Fruit fly (Drosophila melanogaster): Measurements from ENCODE around the gene spn-A.

spn-A gene

dm6 chr3R:30060451-30061153 lies 4.8 kb upstream of the spn-A start (continued):
- no peak for TF ChIP-seq Ssrp (tag; optimal IDR thresholded peaks at IDR 0.05)
- no peak for TF ChIP-seq CG30403 (GFP tag; optimal IDR thresholded peaks at IDR 0.05)
- peak in 1 of 2 experiments; percentile 88 for TF ChIP-seq Pdp1 (GFP tag; optimal IDR thresholded peaks at IDR 0.05)
- TF ChIP-seq cg (GFP tag; optimal IDR thresholded peaks at IDR 0.05) = peak; percentile 77
- no peak for TF ChIP-seq CG9876 (GFP tag; optimal IDR thresholded peaks at IDR 0.05)
- TF ChIP-seq Mrtf (GFP tag; IDR thresholded peaks at IDR 0.05) = no peak
- no peak for TF ChIP-seq luna (GFP tag; optimal IDR thresholded peaks at IDR 0.05)
- 0 out of 2 replicates have a peak, but pooled peaks have one; percentile 30 for TF ChIP-seq Scr (GFP tag; IDR thresholded peaks at IDR 0.05; ENCODE audit: partially characterized antibody)
- TF ChIP-seq ATbp (GFP tag; optimal IDR thresholded peaks at IDR 0.05) = no peak
- TF ChIP-seq Hey (tag; optimal IDR thresholded peaks at IDR 0.05) = no peak
- no peak for TF ChIP-seq slp2 (GFP tag; optimal IDR thresholded peaks at IDR 0.05)
- no peak for TF ChIP-seq Blimp-1 (GFP tag; optimal IDR thresholded peaks at IDR 0.05)
- no peak for TF ChIP-seq CG12659 (GFP tag; optimal IDR thresholded peaks at IDR 0.05)
- no peak for TF ChIP-seq H15 (GFP tag; IDR thresholded peaks at IDR 0.05)
- no peak for TF ChIP-seq toy (GFP tag; IDR thresholded peaks at IDR 0.05)
- TF ChIP-seq grau (tag; optimal IDR thresholded peaks at IDR 0.05) = peak; percentile 81
- TF ChIP-seq sob (GFP tag; IDR thresholded peaks at IDR 0.05) = no peak
- peak; percentile 47; the same call in 1 of the 2 replicates for TF ChIP-seq bbx (GFP tag; IDR thresholded peaks at IDR 0.05; ENCODE audit: partially characterized antibody)
- no peak for TF ChIP-seq CG14965 (GFP tag; optimal IDR thresholded peaks at IDR 0.05; ENCODE audit: borderline replicate concordance)
- TF ChIP-seq jumu (GFP tag; optimal IDR thresholded peaks at IDR 0.05) = no peak
- no peak for TF ChIP-seq cad (GFP tag; optimal IDR thresholded peaks at IDR 0.05)
- no peak for TF ChIP-seq fu2 (GFP tag; optimal IDR thresholded peaks at IDR 0.05)
- TF ChIP-seq CG32532 (GFP tag; IDR thresholded peaks at IDR 0.05) = no peak
- no peak for TF ChIP-seq CG6683 (GFP tag; optimal IDR thresholded peaks at IDR 0.05)
- no peak for TF ChIP-seq CG11504 (tag; optimal IDR thresholded peaks at IDR 0.05)
- no peak for TF ChIP-seq CG8765 (GFP tag; IDR thresholded peaks at IDR 0.05)
- no peak for TF ChIP-seq bcd (GFP tag; optimal IDR thresholded peaks at IDR 0.05)
- TF ChIP-seq kni (GFP tag; optimal IDR thresholded peaks at IDR 0.05) = peak; percentile 76
- 0 out of 4 replicates have a peak, but pooled peaks have one; percentile 18 for TF ChIP-seq Dll (GFP tag; IDR thresholded peaks at IDR 0.05; ENCODE audit: partially characterized antibody)
- TF ChIP-seq Tbp (GFP tag; optimal IDR thresholded peaks at IDR 0.05) = no peak
- peak; percentile 9 for TF ChIP-seq Ets65A (GFP tag)
- TF ChIP-seq vvl (GFP tag; IDR thresholded peaks at IDR 0.05) = no peak; the same call in 1 of the 2 replicates
- peak; percentile 83 for TF ChIP-seq sd (tag; optimal IDR thresholded peaks at IDR 0.05)
- TF ChIP-seq Xrp1 (GFP tag; IDR thresholded peaks at IDR 0.05) = no peak
- TF ChIP-seq tup (GFP tag; optimal IDR thresholded peaks at IDR 0.05) = no peak
- peak; percentile 19 for TF ChIP-seq CG2116 (GFP tag; optimal IDR thresholded peaks at IDR 0.05)
- TF ChIP-seq CG11398 (GFP tag; optimal IDR thresholded peaks at IDR 0.05) = no peak
- no peak for TF ChIP-seq Sry-β (GFP tag; optimal IDR thresholded peaks at IDR 0.05)
- no peak for TF ChIP-seq Hmr (GFP tag; optimal IDR thresholded peaks at IDR 0.05)
- TF ChIP-seq CG16815 (GFP tag; optimal IDR thresholded peaks at IDR 0.05) = no peak
- TF ChIP-seq fd96Cb (tag; optimal IDR thresholded peaks at IDR 0.05) = no peak
- peak; percentile 50; the same call in 2 of the 3 replicates for TF ChIP-seq HLH4C (GFP tag; IDR thresholded peaks at IDR 0.05; ENCODE audit: partially characterized antibody)
- no peak for TF ChIP-seq CG7372 (GFP tag; IDR thresholded peaks at IDR 0.05)
- no peak for TF ChIP-seq chif (GFP tag; optimal IDR thresholded peaks at IDR 0.05)
- TF ChIP-seq nerfin-2 (GFP tag; IDR thresholded peaks at IDR 0.05; ENCODE audit: partially characterized antibody) = peak; percentile 47; the same call in 1 of the 2 replicates
- no peak for TF ChIP-seq inv (GFP tag; IDR thresholded peaks at IDR 0.05; ENCODE audit: partially characterized antibody)
- TF ChIP-seq sima (GFP tag; optimal IDR thresholded peaks at IDR 0.05) = no peak
- no peak for TF ChIP-seq CHES-1-like (GFP tag; optimal IDR thresholded peaks at IDR 0.05)
